Worm (Caenorhabditis elegans): ENCODE measurements around the gene nhr-17.

The nhr-17 gene

DNA sequence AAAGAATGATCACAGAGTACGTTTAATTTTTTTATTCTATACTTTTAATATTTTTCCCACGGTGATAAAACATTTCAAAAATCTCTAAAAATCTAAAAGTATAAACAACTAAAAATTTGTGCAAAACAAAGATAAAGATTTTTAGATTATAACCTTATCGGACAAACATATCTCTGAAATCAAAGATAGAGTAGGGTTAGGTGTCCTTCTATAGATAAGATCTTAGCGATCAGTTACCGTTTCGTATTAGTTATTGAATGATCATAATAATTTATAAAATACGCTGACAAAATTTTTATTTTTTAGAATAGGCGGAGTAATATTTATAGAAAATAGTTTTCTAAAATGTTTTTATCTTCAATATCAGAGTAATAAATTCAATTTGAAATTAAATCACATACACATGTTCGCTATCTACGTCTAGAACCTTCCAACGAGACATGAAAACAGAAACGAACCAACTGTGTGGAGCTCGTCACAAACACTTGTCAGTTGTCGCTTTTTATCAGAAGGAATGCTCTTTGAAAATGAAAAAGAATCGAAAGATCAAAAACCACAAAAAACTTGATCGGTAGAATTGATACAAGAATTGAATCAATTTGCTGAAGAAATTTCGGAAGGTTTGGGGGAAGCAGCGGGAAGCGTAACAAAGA is 4.1 kb upstream of the nhr-17 start:
- TF ChIP-seq unc-62 (GFP tag; optimal IDR thresholded peaks at IDR 0.05), result no peak

DNA sequence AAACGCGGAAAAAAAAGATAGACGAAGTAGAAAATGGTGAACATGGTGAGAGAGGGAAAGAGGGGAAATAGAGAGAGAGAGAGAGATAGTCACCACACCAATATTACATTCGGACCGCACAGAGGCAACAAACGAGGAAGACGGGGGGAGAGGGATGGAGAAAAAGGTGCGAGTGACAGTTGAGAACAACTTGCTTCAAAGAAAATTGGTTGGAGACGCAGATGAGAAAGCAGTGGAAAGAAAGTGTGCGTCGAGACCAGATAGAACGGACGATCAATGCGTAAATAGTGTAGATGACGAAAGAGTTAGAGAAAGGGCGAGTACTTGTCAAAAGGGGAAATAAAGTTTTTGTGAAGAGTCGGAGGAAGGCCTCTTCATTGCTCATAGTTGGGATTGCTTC is 2.7 kb upstream of the nhr-17 start:
- no peak for TF ChIP-seq unc-62 (GFP tag; optimal IDR thresholded peaks at IDR 0.05)

DNA sequence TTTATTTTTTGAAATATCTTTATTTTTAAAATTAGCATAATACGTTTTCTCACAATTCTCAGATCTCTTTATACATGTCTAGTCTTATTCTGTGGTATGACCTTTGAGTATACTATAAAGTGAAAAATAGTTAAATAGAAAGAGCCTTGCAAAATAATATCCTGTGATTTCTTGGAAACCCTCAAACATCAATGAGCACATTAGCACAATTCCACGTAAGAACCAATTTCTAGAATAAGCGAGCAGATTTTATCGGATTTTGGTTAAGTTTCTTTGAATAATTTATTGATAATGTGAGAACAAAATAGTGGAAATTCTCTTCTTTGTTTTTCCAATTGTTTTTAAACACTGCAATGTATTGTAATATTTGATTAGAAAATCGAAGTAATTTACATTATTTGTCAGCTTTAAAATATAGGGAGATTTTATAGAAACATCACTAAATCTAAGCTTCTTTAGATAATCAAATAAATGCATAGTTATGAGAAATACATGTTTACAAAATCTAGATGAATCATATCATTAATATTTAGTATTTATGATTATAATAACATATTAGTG is 1.4 kb upstream of the nhr-17 start:
- no peak for TF ChIP-seq unc-62 (GFP tag; optimal IDR thresholded peaks at IDR 0.05)

DNA sequence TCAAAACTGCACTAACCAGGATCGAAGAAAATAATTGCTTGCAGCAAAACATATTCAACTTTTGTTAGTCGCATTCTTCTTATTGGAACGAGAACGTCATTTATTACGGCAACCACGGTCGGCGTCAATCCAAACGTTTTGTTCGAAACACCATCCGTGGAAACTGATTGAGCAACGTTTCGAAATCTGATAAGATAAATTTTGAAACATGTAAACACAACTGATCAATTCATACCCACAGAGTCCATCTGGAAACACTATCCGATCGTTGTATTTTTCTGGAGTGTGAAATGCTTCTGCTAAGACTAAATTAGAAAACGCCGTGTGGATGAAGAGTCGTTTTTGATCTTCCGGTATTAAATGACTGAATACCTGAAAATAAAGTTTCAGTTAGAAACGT is 1.9 kb downstream of the nhr-17 start:
- TF ChIP-seq unc-62 (GFP tag; optimal IDR thresholded peaks at IDR 0.05), result no peak

DNA sequence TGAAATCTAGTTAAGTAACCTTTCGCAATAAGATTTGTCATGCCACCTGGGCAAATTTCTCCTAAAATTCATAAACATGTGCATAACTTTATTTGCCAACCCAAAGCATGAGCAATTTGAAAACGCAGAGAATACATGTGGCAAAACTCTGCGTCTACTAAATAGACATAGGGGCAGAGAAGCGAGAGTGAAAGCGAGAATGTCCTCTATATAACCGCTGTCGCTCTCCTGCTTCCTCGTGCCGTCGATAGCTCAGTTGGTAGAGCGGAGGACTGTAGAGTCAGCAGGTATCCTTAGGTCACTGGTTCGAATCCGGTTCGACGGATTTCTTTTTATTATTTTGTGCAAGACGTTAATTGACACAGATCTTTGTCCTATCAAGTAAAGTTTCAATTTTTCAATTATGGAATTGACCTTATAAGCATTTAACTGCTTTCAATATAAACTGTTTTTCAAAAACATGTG is 2.6 kb downstream of the nhr-17 start:
- no peak for TF ChIP-seq unc-62 (GFP tag; optimal IDR thresholded peaks at IDR 0.05)

DNA sequence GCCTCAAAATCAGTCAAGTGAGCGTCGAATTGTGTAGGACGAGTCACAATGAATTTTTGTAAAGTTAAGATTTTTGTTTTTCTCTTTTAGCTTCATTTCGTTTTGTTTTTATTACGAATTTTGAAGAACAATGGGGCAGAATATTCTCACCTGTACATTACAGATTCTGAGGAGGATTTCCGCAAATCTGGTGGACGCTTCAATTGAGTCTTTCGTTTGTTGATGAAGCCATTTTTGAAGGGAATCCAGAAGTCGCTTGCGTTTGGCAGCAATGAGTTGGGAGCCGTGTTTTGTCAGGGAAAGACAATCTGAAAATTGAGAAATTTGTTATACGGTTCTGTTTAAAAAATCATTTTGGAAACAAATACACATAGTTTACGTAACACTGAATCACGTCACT is 3.2 kb downstream of the nhr-17 start:
- TF ChIP-seq unc-62 (GFP tag; optimal IDR thresholded peaks at IDR 0.05), result no peak

DNA sequence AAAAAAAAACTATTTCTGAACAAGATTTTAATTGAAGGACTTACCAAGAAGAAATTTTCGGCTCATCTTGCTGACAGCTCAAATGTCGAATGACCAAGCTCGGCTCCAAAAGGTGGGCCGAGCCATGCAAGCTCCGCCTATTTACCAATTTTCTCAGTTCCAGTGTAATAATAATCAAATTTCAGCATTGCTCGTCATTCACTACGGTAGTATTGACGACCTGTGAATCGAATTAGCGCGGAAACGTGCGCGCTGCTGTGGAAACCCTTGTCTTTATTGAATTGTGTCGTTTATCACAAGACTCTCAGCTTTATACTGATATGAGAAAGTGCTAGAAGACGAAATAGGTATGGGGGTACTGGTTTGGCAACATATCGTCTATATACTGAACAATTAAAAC is 4.1 kb downstream of the nhr-17 start, which contains the start of gene nlp-76:
Gene nlp-76, minus strand, starts transcription at position 367 of the 400 bp plus-strand sequence.
- no peak for TF ChIP-seq unc-62 (GFP tag; optimal IDR thresholded peaks at IDR 0.05)

DNA sequence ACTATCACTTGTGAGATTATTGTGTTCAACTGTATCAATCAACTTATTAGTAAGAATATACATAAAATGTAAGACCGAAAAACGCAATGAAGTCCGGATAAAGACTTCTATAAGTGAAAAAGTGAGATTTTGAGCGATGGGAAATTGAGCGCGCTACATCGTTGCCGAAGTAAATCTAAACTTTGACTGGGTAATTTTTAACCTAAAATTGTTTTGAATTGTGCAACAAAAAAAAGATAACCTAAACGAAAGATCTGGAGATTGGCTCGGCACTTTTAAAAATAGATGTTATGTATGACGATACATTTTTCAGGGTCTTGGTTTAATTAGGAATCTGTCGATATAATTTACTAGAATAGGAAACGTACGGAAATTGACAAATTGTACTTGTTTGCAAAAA is 4.5 kb downstream of the nhr-17 start:
- no peak for TF ChIP-seq unc-62 (GFP tag; optimal IDR thresholded peaks at IDR 0.05)

DNA sequence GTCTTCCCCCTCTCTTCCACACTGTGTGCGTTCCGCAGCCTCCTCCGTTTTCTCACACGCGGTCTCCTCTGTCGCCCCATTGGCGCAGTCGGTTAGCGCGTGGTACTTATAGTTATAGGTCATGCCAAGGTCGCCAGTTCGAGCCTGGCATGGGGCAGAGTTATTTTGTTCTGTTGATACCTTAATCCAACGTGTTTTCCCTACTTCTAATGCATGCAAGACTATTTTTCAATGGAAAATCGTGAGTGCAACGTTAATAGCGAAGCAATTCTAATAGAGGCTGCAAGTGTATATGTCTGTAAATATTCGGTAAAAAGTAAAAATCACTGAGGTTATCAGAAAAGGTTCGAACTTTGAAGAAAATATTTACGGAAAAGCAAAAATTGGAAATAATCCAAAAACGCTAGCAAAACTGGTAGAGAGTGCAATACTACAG is 6.5 kb downstream of the nhr-17 start:
- TF ChIP-seq unc-62 (GFP tag; optimal IDR thresholded peaks at IDR 0.05), result no peak

DNA sequence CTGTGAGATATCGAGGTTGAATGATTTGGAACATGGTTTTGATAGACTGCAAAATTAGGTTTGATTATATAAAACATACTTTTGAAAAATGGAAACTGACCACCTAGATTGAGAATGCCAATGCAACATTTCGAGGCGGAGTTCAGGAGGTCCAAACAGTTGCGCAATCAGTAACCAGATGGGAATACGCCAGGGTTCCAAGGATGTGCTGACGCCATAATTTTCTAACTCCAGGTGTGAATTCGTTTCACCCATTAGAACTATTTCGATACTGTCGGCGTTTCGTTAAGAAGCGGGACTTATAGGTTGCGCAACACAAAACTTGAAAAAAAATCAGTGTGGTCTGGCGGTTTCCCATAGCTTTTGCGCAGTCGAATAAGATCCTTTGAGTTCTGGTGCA is 7.8 kb downstream of the nhr-17 start, which contains the start of gene C02B4.3:
Gene C02B4.3, minus strand, starts transcription at position 34 of the 400 bp plus-strand sequence.
- no peak for TF ChIP-seq unc-62 (GFP tag; optimal IDR thresholded peaks at IDR 0.05)

DNA sequence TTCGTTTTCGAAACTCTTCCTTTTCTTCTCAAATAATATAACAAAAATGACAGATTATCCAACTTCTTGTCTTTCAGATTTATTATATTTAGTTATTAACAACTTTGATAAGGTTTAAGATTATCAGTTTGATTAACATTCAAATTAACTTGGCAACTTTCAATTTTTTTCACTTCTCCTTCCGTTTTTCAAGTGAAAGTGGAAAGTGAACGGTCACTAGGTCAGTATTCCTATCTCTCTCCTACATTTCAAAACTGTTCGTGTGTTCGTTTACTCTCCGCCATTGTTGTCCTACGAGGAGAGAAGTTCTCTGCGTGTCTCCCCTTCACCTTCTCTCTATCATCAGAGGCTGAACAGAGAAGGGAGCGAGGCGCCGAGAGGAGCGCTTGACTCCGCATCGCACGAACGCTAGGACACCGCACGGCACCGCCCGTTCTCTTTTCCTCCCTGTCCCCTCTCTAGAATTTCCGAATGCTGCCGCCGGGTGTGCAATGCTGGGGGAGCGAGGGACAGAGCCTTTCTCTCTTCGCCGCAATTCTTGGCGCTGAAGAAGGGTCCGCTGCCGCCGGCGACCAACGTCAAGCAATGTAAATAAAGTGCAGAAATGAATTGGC is 11.1 kb downstream of the nhr-17 start:
- no peak for TF ChIP-seq unc-62 (GFP tag; optimal IDR thresholded peaks at IDR 0.05)

DNA sequence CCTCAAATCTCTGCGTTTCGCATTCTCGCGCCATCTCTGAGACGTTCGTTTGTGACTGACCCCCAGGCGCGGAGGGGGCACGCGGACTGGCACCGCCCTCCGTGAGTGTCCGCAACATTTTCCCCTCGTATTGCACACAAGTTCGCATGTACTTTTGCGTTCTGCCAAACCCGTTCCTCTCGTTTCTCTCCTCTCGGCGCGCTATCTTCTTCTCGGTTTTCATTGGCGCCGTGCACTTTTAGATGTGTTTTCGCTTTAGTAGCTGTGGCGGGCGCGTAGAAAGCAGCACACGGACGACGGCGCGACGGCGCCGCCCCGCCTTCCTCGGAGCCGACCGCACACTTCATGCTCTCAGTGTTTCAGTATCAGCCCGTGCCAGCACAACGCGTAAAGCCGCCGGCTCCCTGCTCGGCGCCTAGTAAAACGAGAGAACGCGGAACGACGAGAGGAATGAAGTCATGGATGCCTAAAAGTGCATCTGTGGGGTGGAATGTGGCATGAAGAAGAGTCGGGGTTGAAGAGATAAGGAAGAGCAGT is 12.2 kb downstream of the nhr-17 start:
- no peak for TF ChIP-seq unc-62 (GFP tag; optimal IDR thresholded peaks at IDR 0.05)

DNA sequence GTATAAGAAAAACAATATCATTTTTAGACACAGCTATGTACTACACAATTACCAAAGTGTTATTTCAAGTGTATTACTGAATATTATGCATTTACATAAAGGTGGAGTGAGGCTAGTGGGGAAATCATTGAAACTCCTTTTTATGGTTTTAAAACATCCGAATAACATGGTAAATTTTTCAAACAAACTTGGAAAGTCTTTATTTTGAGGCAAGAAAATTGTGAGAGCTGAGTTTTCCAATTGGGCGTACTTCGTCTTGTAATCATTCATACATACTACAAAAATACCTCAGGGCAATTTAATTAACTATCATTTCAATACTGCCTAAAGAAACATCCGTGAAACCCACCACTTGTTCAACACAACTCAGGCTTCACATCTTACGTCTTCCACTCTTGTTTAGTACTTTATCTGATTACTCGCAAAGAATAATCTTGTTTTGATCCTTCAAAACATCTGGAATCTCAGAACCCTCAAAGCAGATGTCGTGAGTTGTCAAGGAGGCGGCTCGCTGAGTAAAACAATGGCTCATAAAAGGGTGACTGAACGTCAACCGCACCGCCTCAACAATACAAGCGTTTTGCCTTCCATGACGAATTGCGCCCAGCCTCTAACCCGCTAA is 21.0 kb downstream of the nhr-17 start, which contains the start of gene zmp-5:
Gene zmp-5, plus strand, starts transcription at position 572 of the 622 bp plus-strand sequence.
- no peak for TF ChIP-seq unc-62 (GFP tag; optimal IDR thresholded peaks at IDR 0.05)

DNA sequence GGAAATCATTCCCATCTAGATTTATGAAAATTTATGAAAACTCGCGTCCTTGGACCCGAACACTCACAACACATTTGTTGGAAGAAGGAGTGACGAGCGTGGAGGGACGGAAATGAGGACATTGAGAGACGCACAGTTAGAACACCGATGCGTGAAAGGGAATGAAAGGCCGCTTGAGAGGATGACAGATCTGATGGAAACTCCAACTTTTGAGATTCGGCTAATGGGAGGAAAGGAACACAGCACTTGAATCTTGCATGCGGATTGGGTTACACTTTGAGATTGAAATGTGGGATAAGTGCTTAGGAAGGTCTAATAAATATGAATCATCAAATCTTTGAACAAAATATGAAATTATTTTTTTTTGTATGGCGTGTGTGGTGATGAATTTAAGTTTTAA is 21.8 kb downstream of the nhr-17 start:
- TF ChIP-seq unc-62 (GFP tag; optimal IDR thresholded peaks at IDR 0.05), result no peak

DNA sequence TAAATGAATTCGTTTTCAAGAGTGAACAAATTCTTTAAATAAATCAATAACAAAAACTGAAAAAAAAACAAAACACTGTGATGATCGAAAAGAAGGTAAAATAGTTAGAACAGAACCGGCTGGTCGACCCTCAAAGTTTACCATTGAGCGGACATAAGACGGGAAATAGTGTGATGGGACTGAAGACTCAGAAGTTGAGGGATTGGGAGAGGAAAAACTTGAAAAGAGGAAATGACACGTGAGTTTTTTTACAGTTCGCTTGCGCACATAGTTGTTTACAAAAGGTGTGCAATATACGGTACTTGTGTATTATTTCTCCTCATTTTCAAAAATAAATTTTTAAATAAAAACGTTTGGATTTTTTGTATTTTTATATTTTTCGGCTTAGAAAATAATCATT is 24.7 kb downstream of the nhr-17 start:
- TF ChIP-seq unc-62 (GFP tag; optimal IDR thresholded peaks at IDR 0.05), result no peak

DNA sequence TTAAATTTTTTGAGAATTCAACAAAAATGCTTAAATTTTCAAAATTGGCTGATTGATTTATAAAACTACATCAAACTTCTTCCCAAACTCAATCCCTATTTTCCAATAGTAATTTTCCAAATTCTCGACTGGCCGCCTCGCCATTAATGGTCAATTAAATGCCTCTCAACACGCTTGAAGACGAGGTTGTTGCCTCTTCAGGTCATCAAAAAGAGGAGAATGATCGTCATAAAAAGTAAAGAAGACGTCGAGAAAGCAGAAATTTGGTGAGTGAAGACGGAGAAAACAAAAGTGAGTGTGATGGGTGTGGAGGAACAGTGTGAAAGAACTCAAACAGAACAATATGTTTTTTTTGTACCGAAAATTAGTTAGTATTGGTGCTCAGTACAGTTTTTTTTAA is 26.7 kb downstream of the nhr-17 start:
- TF ChIP-seq unc-62 (GFP tag; optimal IDR thresholded peaks at IDR 0.05), result no peak
